Worm (Caenorhabditis elegans) whole organism, L1 larva: Measurements from ENCODE around the gene T26G10.3.
"Not testable (repeated sequence)": the region's sequence is repeated elsewhere in the genome, so short reads cannot be mapped to it uniquely, and the experiment has no call there.

ENCODE experiments used
- C16A3.4 ChIP-seq: fragments of 150-350 bp; optimal IDR thresholded peaks from 2 replicates; lab custom pipeline; 2014; ENCODE audit warnings: missing biosample characterization, missing genetic modification characterization
- C34B4.2 ChIP-seq: sonication (generic microtip); optimal IDR thresholded peaks from 2 replicates; lab custom pipeline; 2017; ENCODE audit warnings: mild to moderate bottlenecking, missing genetic modification characterization, missing compliant biosample characterization
- Y116A8C.19 ChIP-seq: sonication (generic microtip); optimal IDR thresholded peaks from 2 replicates; lab custom pipeline; 2016; ENCODE audit warnings: missing compliant biosample characterization, missing genetic modification characterization, borderline replicate concordance
- aha-1 ChIP-seq: fragments of 150-350 bp; optimal IDR thresholded peaks from 2 replicates; lab custom pipeline; 2014; ENCODE audit warnings: missing biosample characterization, missing genetic modification characterization
- alr-1 ChIP-seq: fragments of 200-800 bp; sonication (Bioruptor generic); optimal IDR thresholded peaks from 2 replicates; lab custom pipeline; 2018; ENCODE audit warnings: borderline replicate concordance, mild to moderate bottlenecking, missing genetic modification characterization, missing compliant biosample characterization
- blmp-1 ChIP-seq: fragments of 150-350 bp; optimal IDR thresholded peaks from 2 replicates; lab custom pipeline; 2014; ENCODE audit warnings: missing biosample characterization, missing genetic modification characterization
- ceh-8 ChIP-seq: fragments of 200-800 bp; sonication (Bioruptor generic); optimal IDR thresholded peaks from 2 replicates; lab custom pipeline; 2018; ENCODE audit warnings: mild to moderate bottlenecking, missing genetic modification characterization, moderate library complexity, missing compliant biosample characterization
- ceh-82 ChIP-seq, 3 experiments: fragments of 150-350 bp in 1 of 3; sonication (generic microtip) in 2 of 3; optimal IDR thresholded peaks; 2 replicates each; lab custom pipeline; 2014 to 2017; ENCODE audit warnings: missing biosample characterization in 3 of 3, missing genetic modification characterization in 3 of 3
- ces-1 ChIP-seq: fragments of 150-350 bp; optimal IDR thresholded peaks from 2 replicates; lab custom pipeline; 2014; ENCODE audit warnings: missing biosample characterization, missing genetic modification reagents, missing genetic modification characterization
- dpl-1 ChIP-seq, 3 experiments: fragments of 150-350 bp in 2 of 3; sonication (generic microtip) in 1 of 3; optimal IDR thresholded peaks; 2 replicates each; lab custom pipeline; 2014 to 2017; ENCODE audit warnings: missing biosample characterization in 3 of 3, missing genetic modification characterization in 3 of 3, missing genetic modification reagents in 3 of 3
- efl-1 ChIP-seq, 4 experiments: fragments of 150-350 bp; optimal IDR thresholded peaks in 3 of 4; peaks in 1 of 4; 1 replicate in 1 of 4; 2 replicates in 3 of 4; lab custom pipeline; 2014; ENCODE audit warnings: missing biosample characterization in 2 of 4, missing genetic modification characterization in 2 of 4, missing genetic modification reagents in 2 of 4
- efl-3 ChIP-seq: fragments of 200-800 bp; sonication (Bioruptor generic); optimal IDR thresholded peaks from 2 replicates; lab custom pipeline; 2018; ENCODE audit warnings: mild to moderate bottlenecking, missing genetic modification characterization, missing compliant biosample characterization
- egl-27 ChIP-seq, 2 experiments: fragments of 150-350 bp in 1 of 2; sonication (generic microtip); optimal IDR thresholded peaks; 3 replicates each; lab custom pipeline; 2017 to 2018; ENCODE audit warnings: missing biosample characterization in 2 of 2, missing genetic modification characterization in 2 of 2, missing genetic modification reagents in 2 of 2
- elt-3 ChIP-seq, 6 experiments: fragments of 150-350 bp in 1 of 6; sonication (generic microtip); optimal IDR thresholded peaks; 2 replicates each; lab custom pipeline; 2017 to 2018; ENCODE audit warnings: missing biosample characterization in 6 of 6, missing genetic modification characterization in 6 of 6, inconsistent platforms in 1 of 6
- fkh-8 ChIP-seq: sonication (generic microtip); optimal IDR thresholded peaks from 2 replicates; lab custom pipeline; 2016; ENCODE audit warnings: mild to moderate bottlenecking, missing genetic modification characterization, missing compliant biosample characterization
- grh-1 ChIP-seq: fragments of 200-800 bp; sonication (Bioruptor generic); IDR thresholded peaks from 2 replicates; pipeline ENCODE4 v1.3.6; 2022; ENCODE audit warnings: missing genetic modification reagents, missing genetic modification characterization, missing compliant biosample characterization
- hpl-2 ChIP-seq: fragments of 150-350 bp; optimal IDR thresholded peaks from 2 replicates; lab custom pipeline; 2014; ENCODE audit warnings: missing biosample characterization, missing genetic modification reagents, missing genetic modification characterization
- isw-1 ChIP-seq: fragments of 200-800 bp; sonication (Bioruptor generic); IDR thresholded peaks from 2 replicates; pipeline ENCODE4 v1.3.6; 2022; ENCODE audit warnings: missing genetic modification characterization, missing compliant biosample characterization
- jun-1 ChIP-seq: fragments of 150-350 bp; optimal IDR thresholded peaks from 2 replicates; lab custom pipeline; 2014; ENCODE audit warnings: missing biosample characterization, missing genetic modification reagents, missing genetic modification characterization
- lin-13 ChIP-seq: fragments of 150-350 bp; optimal IDR thresholded peaks from 2 replicates; lab custom pipeline; 2014; ENCODE audit warnings: missing biosample characterization, missing genetic modification reagents, missing genetic modification characterization
- lin-14 ChIP-seq: fragments of 200-800 bp; sonication (Bioruptor generic); optimal IDR thresholded peaks from 2 replicates; lab custom pipeline; 2018; ENCODE audit warnings: mild to moderate bottlenecking, missing genetic modification characterization, moderate library complexity, missing compliant biosample characterization
- lin-15B ChIP-seq: fragments of 150-350 bp; sonication (generic microtip); optimal IDR thresholded peaks from 3 replicates; lab custom pipeline; 2014; ENCODE audit warnings: missing biosample characterization, missing genetic modification characterization
- lin-35 ChIP-seq, 2 experiments: fragments of 150-350 bp; optimal IDR thresholded peaks; 2 replicates each; lab custom pipeline; 2014; ENCODE audit warnings: missing biosample characterization in 2 of 2, missing genetic modification characterization in 2 of 2, missing genetic modification reagents in 2 of 2
- lsy-2 ChIP-seq, 2 experiments: fragments of 150-350 bp; optimal IDR thresholded peaks; 2 replicates each; lab custom pipeline; 2014; ENCODE audit warnings: missing biosample characterization in 2 of 2, missing genetic modification characterization in 2 of 2
- mab-9 ChIP-seq: fragments of 200-800 bp; sonication (Bioruptor generic); IDR thresholded peaks from 2 replicates; pipeline ENCODE4 v1.3.6; 2022; ENCODE audit warnings: missing genetic modification reagents, missing genetic modification characterization, missing compliant biosample characterization
- mdl-1 ChIP-seq, 2 experiments: fragments of 150-350 bp; optimal IDR thresholded peaks; 2 replicates each; lab custom pipeline; 2014 to 2017; ENCODE audit warnings: missing biosample characterization in 2 of 2, missing genetic modification characterization in 2 of 2, inconsistent platforms in 1 of 2
- mep-1 ChIP-seq: fragments of 150-350 bp; optimal IDR thresholded peaks from 2 replicates; lab custom pipeline; 2014; ENCODE audit warnings: missing biosample characterization, missing genetic modification characterization
- nhr-12 ChIP-seq: sonication (generic microtip); optimal IDR thresholded peaks from 2 replicates; lab custom pipeline; 2017; ENCODE audit warnings: missing biosample characterization, missing genetic modification characterization
- nhr-19 ChIP-seq: fragments of 200-800 bp; sonication (Bioruptor generic); conservative IDR thresholded peaks from 2 replicates; pipeline ENCODE4 v1.3.6; 2022; ENCODE audit warnings: missing genetic modification characterization, missing compliant biosample characterization
- nhr-20 ChIP-seq: sonication (generic microtip); optimal IDR thresholded peaks from 2 replicates; lab custom pipeline; 2016; ENCODE audit warnings: mild to moderate bottlenecking, missing genetic modification characterization, missing compliant biosample characterization
- nhr-47 ChIP-seq: sonication (generic microtip); optimal IDR thresholded peaks from 2 replicates; lab custom pipeline; 2016; ENCODE audit warnings: mild to moderate bottlenecking, missing genetic modification characterization, moderate library complexity, missing compliant biosample characterization
- nhr-71 ChIP-seq: sonication (generic microtip); optimal IDR thresholded peaks from 2 replicates; lab custom pipeline; 2016; ENCODE audit warnings: mild to moderate bottlenecking, missing genetic modification characterization, moderate library complexity, missing compliant biosample characterization
- nhr-85 ChIP-seq: sonication (generic microtip); peaks from one replicate; lab custom pipeline; 2016; ENCODE audit warnings: missing genetic modification characterization, inconsistent platforms, missing compliant biosample characterization
- pax-3 ChIP-seq: fragments of 200-800 bp; sonication (Bioruptor generic); optimal IDR thresholded peaks from 2 replicates; lab custom pipeline; 2018; ENCODE audit warnings: mild to moderate bottlenecking, missing genetic modification characterization, moderate library complexity, missing compliant biosample characterization
- rnt-1 ChIP-seq: sonication (generic microtip); optimal IDR thresholded peaks from 2 replicates; lab custom pipeline; 2016; ENCODE audit warnings: mild to moderate bottlenecking, missing genetic modification characterization, moderate library complexity, missing compliant biosample characterization
- skn-1 ChIP-seq: fragments of 150-350 bp; optimal IDR thresholded peaks from 2 replicates; lab custom pipeline; 2014; ENCODE audit warnings: missing biosample characterization, missing genetic modification characterization
- snpc-4 ChIP-seq: fragments of 150-350 bp; optimal IDR thresholded peaks from 2 replicates; lab custom pipeline; 2014; ENCODE audit warnings: missing biosample characterization, missing genetic modification characterization
- snu-23 ChIP-seq: sonication (generic microtip); optimal IDR thresholded peaks from 2 replicates; lab custom pipeline; 2016; ENCODE audit warnings: missing genetic modification characterization, missing compliant biosample characterization
- sptf-1 ChIP-seq: fragments of 150-350 bp; optimal IDR thresholded peaks from 2 replicates; lab custom pipeline; 2014; ENCODE audit warnings: missing biosample characterization, missing genetic modification characterization
- sup-37 ChIP-seq: fragments of 200-800 bp; sonication (Bioruptor generic); optimal IDR thresholded peaks from 2 replicates; lab custom pipeline; 2018; ENCODE audit warnings: mild to moderate bottlenecking, missing genetic modification characterization, missing compliant biosample characterization
- tbx-2 ChIP-seq: sonication (generic microtip); optimal IDR thresholded peaks from 2 replicates; lab custom pipeline; 2016; ENCODE audit warnings: missing genetic modification characterization, missing compliant biosample characterization
- unc-98 ChIP-seq: fragments of 200-800 bp; sonication (Bioruptor generic); IDR thresholded peaks from 2 replicates; pipeline ENCODE4 v1.3.6; 2022; ENCODE audit warnings: missing genetic modification characterization, missing compliant biosample characterization
- vab-15 ChIP-seq: sonication (generic microtip); optimal IDR thresholded peaks from 2 replicates; lab custom pipeline; 2017; ENCODE audit warnings: missing genotype, mild to moderate bottlenecking, missing genetic modification characterization, missing compliant biosample characterization
- xbp-1 ChIP-seq: sonication (generic microtip); optimal IDR thresholded peaks from 2 replicates; lab custom pipeline; 2016; ENCODE audit warnings: missing genetic modification characterization, missing compliant biosample characterization
- zip-4 ChIP-seq: fragments of 200-800 bp; sonication (Bioruptor generic); optimal IDR thresholded peaks from 2 replicates; lab custom pipeline; 2018; ENCODE audit warnings: mild to moderate bottlenecking, missing genetic modification characterization, moderate library complexity, missing compliant biosample characterization
- ztf-11 ChIP-seq, 2 experiments: sonication (generic microtip); optimal IDR thresholded peaks; 2 replicates each; lab custom pipeline; 2016 to 2017; ENCODE audit warnings: missing genetic modification characterization in 2 of 2, missing biosample characterization in 1 of 2, missing compliant biosample characterization in 1 of 2

Gene T26G10.3

ce11 chrIII:9426301-9426700, 13.1 kb upstream of the T26G10.3 start, which contains the start of gene T26G10.5:
TSS of gene T26G10.5 (minus strand) at chrIII:9426401.
- TF ChIP-seq ceh-8 (GFP tag; lab: Kevin White, UChicago), result no peak
- TF ChIP-seq sptf-1 (tag; lab: Kevin White, UChicago), result no peak
- TF ChIP-seq hpl-2 (GFP tag; lab: Kevin White, UChicago), result no peak
- TF ChIP-seq tbx-2, result no peak
- TF ChIP-seq ceh-82 (tag; optimal IDR thresholded peaks at IDR 0.05; lab: Kevin White, UChicago), result no peak
- TF ChIP-seq jun-1 (tag; lab: Kevin White, UChicago), result no peak
- TF ChIP-seq blmp-1 (tag; lab: Kevin White, UChicago), result no peak
- no peak for TF ChIP-seq nhr-47 (tag; lab: Kevin White, UChicago)
- TF ChIP-seq egl-27 (tag; optimal IDR thresholded peaks at IDR 0.05; lab: Kevin White, UChicago), result no peak
- no peak for TF ChIP-seq zip-4 (GFP tag; lab: Kevin White, UChicago)
- no peak for TF ChIP-seq C34B4.2 (tag; lab: Kevin White, UChicago)
- TF ChIP-seq mdl-1 (tag; optimal IDR thresholded peaks at IDR 0.05; lab: Kevin White, UChicago), result no peak
- no peak for TF ChIP-seq xbp-1
- TF ChIP-seq elt-3 (tag; optimal IDR thresholded peaks at IDR 0.05; lab: Kevin White, UChicago), result no peak
- TF ChIP-seq nhr-71 (tag; lab: Kevin White, UChicago), result no peak
- TF ChIP-seq mab-9 (GFP tag; lab: Robert Waterston, UW), result no peak
- no peak for TF ChIP-seq unc-98 (GFP tag; lab: Robert Waterston, UW)
- TF ChIP-seq vab-15, result no peak
- no peak for TF ChIP-seq aha-1
- TF ChIP-seq Y116A8C.19 (tag; lab: Kevin White, UChicago), result no peak

ce11 chrIII:9420231-9420630, 7.0 kb upstream of the T26G10.3 start, which contains the start of gene T26G10.4:
TSS of gene T26G10.4 (plus strand) at chrIII:9420531.
- not testable (repeated sequence) for TF ChIP-seq pax-3 (tag; lab: Kevin White, UChicago); ceh-82 (tag; optimal IDR thresholded peaks at IDR 0.05; lab: Kevin White, UChicago); fkh-8 (tag; lab: Kevin White, UChicago)

- TF ChIP-seq snpc-4 (peak; percentile 95), grh-1 (GFP tag; lab: Robert Waterston, UW) (peak; percentile 54; the same call in 1 of the 2 replicates), nhr-47 (tag; lab: Kevin White, UChicago) (peak; percentile 35), nhr-20 (tag; lab: Kevin White, UChicago) (peak; percentile 30), lin-14 (peak; percentile 29), nhr-71 (tag; lab: Kevin White, UChicago) (peak; percentile 40), efl-1 (optimal IDR thresholded peaks at IDR 0.05; lab: Kevin White, UChicago) (peak; percentile 21 to 50), efl-1 (GFP tag; optimal IDR thresholded peaks at IDR 0.05 in 1 of 2; lab: Kevin White, UChicago) (peak; percentile 30 to 54), rnt-1 (tag; lab: Kevin White, UChicago) (peak; percentile 33), lin-35 (GFP tag; optimal IDR thresholded peaks at IDR 0.05; lab: Kevin White, UChicago) (peak in 1 of 2 experiments; percentile 43), dpl-1 (GFP tag; optimal IDR thresholded peaks at IDR 0.05; lab: Kevin White, UChicago) (peak in 2 of 3 experiments; percentile 19 to 26), isw-1 (GFP tag; lab: Robert Waterston, UW) (peak; percentile 49), snu-23 (peak; percentile 12), lin-15B (tag; lab: Kevin White, UChicago) (peak; percentile 61), nhr-19 (peak; percentile 64)
These were observed 4.9 kb downstream of the T26G10.3 start for ce11 chrIII:9408304-9408703.

DNA sequence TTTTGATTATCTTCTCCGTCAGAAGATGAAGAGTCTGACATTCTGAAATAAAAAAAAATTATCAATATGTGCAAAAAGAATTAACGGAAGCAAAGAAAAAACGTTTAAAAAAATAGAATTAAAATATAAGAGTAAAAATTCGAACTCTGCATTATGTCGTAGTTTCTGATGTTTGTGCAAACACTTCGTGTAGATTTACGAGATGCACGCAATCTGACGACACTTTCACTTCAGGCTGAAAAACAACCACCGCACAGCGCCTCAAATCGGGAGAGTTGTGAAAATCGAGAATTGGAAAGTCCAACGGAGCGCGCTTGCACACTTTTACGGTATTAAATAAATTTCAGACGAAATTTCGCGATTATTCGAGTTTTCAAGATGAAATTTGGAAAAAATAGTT, 6.6 kb downstream of the T26G10.3 start, which contains the start of gene T26G10.1:
Gene T26G10.1 (minus strand): TSS at position 42 of the 400 bp plus-strand sequence.
- TF ChIP-seq Y116A8C.19 (tag; lab: Kevin White, UChicago) (no peak), efl-3 (no peak), ztf-11 (tag; optimal IDR thresholded peaks at IDR 0.05; lab: Kevin White, UChicago) (peak in 1 of 2 experiments; percentile 38), ceh-8 (GFP tag; lab: Kevin White, UChicago) (peak; percentile 71), nhr-12 (tag; lab: Kevin White, UChicago) (no peak), nhr-85 (tag; lab: Kevin White, UChicago) (peak; percentile 87), lsy-2 (tag; optimal IDR thresholded peaks at IDR 0.05; lab: Kevin White, UChicago) (peak; percentile 88), rnt-1 (tag; lab: Kevin White, UChicago) (peak; percentile 79), sup-37 (GFP tag; lab: Kevin White, UChicago) (no peak), lin-13 (GFP tag; lab: Kevin White, UChicago) (peak; percentile 48), ces-1 (GFP tag; lab: Kevin White, UChicago) (no peak), alr-1 (tag; lab: Kevin White, UChicago) (no peak), skn-1 (tag; lab: Kevin White, UChicago) (peak; percentile 48), vab-15 (no peak), mep-1 (peak; percentile 78), C16A3.4 (peak; percentile 51), tbx-2 (peak; percentile 80)
